Fruit fly (Drosophila melanogaster) whole organism, embryonic: ENCODE measurements around the gene dmrt11E.

ENCODE experiments used
- Bteb2 ChIP-seq: fragments of 200-800 bp; sonication (Bioruptor generic); optimal IDR thresholded peaks from 2 replicates; lab custom pipeline; 2016; ENCODE audit warnings: missing biosample characterization, missing genetic modification characterization
- CG12104 ChIP-seq: fragments of 200-800 bp; sonication (Bioruptor generic); optimal IDR thresholded peaks from 3 replicates; lab custom pipeline; 2016; ENCODE audit warnings: missing biosample characterization, missing genetic modification characterization
- CG12659 ChIP-seq: fragments of 200-800 bp; sonication (Bioruptor generic); optimal IDR thresholded peaks from 3 replicates; lab custom pipeline; 2017; ENCODE audit warnings: mild to moderate bottlenecking, missing biosample characterization, missing genetic modification reagents, missing genetic modification characterization
- CG13894 ChIP-seq: fragments of 200-800 bp; sonication (Bioruptor generic); optimal IDR thresholded peaks from 3 replicates; lab custom pipeline; 2018; ENCODE audit warnings: missing biosample characterization, mild to moderate bottlenecking, missing genetic modification characterization, moderate library complexity
- CG15514 ChIP-seq: fragments of 200-800 bp; sonication (Bioruptor generic); optimal IDR thresholded peaks from 3 replicates; lab custom pipeline; 2017; ENCODE audit warnings: missing biosample characterization, missing genetic modification characterization, mild to moderate bottlenecking, moderate library complexity, missing genetic modification reagents
- CG15601 ChIP-seq: fragments of 200-800 bp; sonication (Bioruptor generic); optimal IDR thresholded peaks from 3 replicates; lab custom pipeline; 2019; ENCODE audit warnings: missing biosample characterization, mild to moderate bottlenecking, missing genetic modification characterization, moderate library complexity
- CG1603 ChIP-seq: fragments of 200-800 bp; sonication (Bioruptor generic); optimal IDR thresholded peaks from 2 replicates; lab custom pipeline; 2019; ENCODE audit warnings: missing biosample characterization, mild to moderate bottlenecking, missing genetic modification characterization, moderate library complexity
- CG16813 ChIP-seq: fragments of 200-800 bp; sonication (Bioruptor generic); IDR thresholded peaks from 3 replicates; pipeline ENCODE4 v1.3.6; 2022; ENCODE audit warnings: missing biosample characterization, missing genetic modification characterization; ENCODE audit not compliant: partially characterized antibody
- CG17612 ChIP-seq: fragments of 200-800 bp; sonication (Bioruptor generic); IDR thresholded peaks from 2 replicates; pipeline ENCODE4 v1.3.6; 2022; ENCODE audit warnings: missing biosample characterization, missing genetic modification characterization
- CG18262 ChIP-seq: fragments of 200-800 bp; optimal IDR thresholded peaks from 3 replicates; lab custom pipeline; 2019; ENCODE audit warnings: missing biosample characterization, mild to moderate bottlenecking, missing genetic modification characterization, moderate library complexity
- CG3281 ChIP-seq: fragments of 200-800 bp; sonication (Bioruptor generic); optimal IDR thresholded peaks from 3 replicates; lab custom pipeline; 2017; ENCODE audit warnings: missing biosample characterization, mild to moderate bottlenecking, missing genetic modification characterization
- CG3407 ChIP-seq: fragments of 200-800 bp; sonication (Bioruptor generic); optimal IDR thresholded peaks from 2 replicates; lab custom pipeline; 2018; ENCODE audit warnings: missing biosample characterization, mild to moderate bottlenecking, missing genetic modification characterization
- CG34224 ChIP-seq: fragments of 200-800 bp; sonication (Bioruptor generic); IDR thresholded peaks from 3 replicates; pipeline ENCODE4 v1.3.6; 2022; ENCODE audit warnings: missing biosample characterization, missing genetic modification characterization; ENCODE audit not compliant: partially characterized antibody
- CG34376 ChIP-seq: fragments of 200-800 bp; sonication (Bioruptor generic); optimal IDR thresholded peaks from 2 replicates; lab custom pipeline; 2018; ENCODE audit warnings: missing biosample characterization, mild to moderate bottlenecking, missing genetic modification characterization
- CG3847 ChIP-seq: fragments of 200-800 bp; sonication (Bioruptor generic); IDR thresholded peaks from 2 replicates; pipeline ENCODE4 v1.3.6; 2022; ENCODE audit warnings: missing biosample characterization, missing genetic modification characterization
- CG7839 ChIP-seq: fragments of 200-800 bp; sonication (Bioruptor generic); optimal IDR thresholded peaks from 3 replicates; lab custom pipeline; 2018; ENCODE audit warnings: missing biosample characterization, mild to moderate bottlenecking, missing genetic modification characterization, moderate library complexity
- CG8359 ChIP-seq: fragments of 200-800 bp; sonication (Bioruptor generic); optimal IDR thresholded peaks from 2 replicates; lab custom pipeline; 2017; ENCODE audit warnings: missing biosample characterization, mild to moderate bottlenecking, missing genetic modification characterization, borderline replicate concordance
- Dbx ChIP-seq: fragments of 200-800 bp; sonication (Bioruptor generic); IDR thresholded peaks from 3 replicates; pipeline ENCODE4 v1.3.6; 2022; ENCODE audit warnings: missing biosample characterization, missing genetic modification characterization
- Dp ChIP-seq: fragments of 200-800 bp; sonication (Bioruptor generic); optimal IDR thresholded peaks from 2 replicates; lab custom pipeline; 2018; ENCODE audit warnings: missing biosample characterization, mild to moderate bottlenecking, missing genetic modification characterization, moderate library complexity
- HLH4C ChIP-seq: fragments of 200-800 bp; sonication (Bioruptor generic); IDR thresholded peaks from 3 replicates; pipeline ENCODE4 v1.3.6; 2022; ENCODE audit warnings: missing biosample characterization, missing genetic modification characterization; ENCODE audit not compliant: partially characterized antibody
- Hmr ChIP-seq: fragments of 200-800 bp; sonication (Bioruptor generic); optimal IDR thresholded peaks from 3 replicates; lab custom pipeline; 2017; ENCODE audit warnings: mild to moderate bottlenecking, missing biosample characterization, missing genetic modification reagents, missing genetic modification characterization
- NfI ChIP-seq: fragments of 200-800 bp; sonication (Bioruptor generic); optimal IDR thresholded peaks from 3 replicates; lab custom pipeline; 2018; ENCODE audit warnings: missing biosample characterization, mild to moderate bottlenecking, missing genetic modification characterization, moderate library complexity
- PHDP ChIP-seq: fragments of 200-800 bp; sonication (Bioruptor generic); optimal IDR thresholded peaks from 3 replicates; lab custom pipeline; 2018; ENCODE audit warnings: missing biosample characterization, mild to moderate bottlenecking, missing genetic modification characterization, moderate library complexity
- Sin3A ChIP-seq: fragments of >200 bp; optimal IDR thresholded peaks from 2 replicates; lab custom pipeline; 2018
- Sry-δ ChIP-seq: fragments of 200-800 bp; sonication (Bioruptor generic); optimal IDR thresholded peaks from 2 replicates; lab custom pipeline; 2016; ENCODE audit warnings: missing biosample characterization, missing genetic modification characterization
- Tbp ChIP-seq: fragments of >200 bp; optimal IDR thresholded peaks from 2 replicates; lab custom pipeline; 2018; ENCODE audit warnings: missing biosample characterization, missing genetic modification characterization
- Trl ChIP-seq, 3 experiments: fragments of >200 bp in 2 of 3; fragments of 200-800 bp in 1 of 3; sonication (Bioruptor generic) in 1 of 3; optimal IDR thresholded peaks; 2 replicates in 1 of 3; 3 replicates in 2 of 3; lab custom pipeline; 2016 to 2017; ENCODE audit warnings: missing biosample characterization in 1 of 3, missing genetic modification characterization in 1 of 3
- YL-1 ChIP-seq: fragments of 200-800 bp; sonication (Bioruptor generic); optimal IDR thresholded peaks from 3 replicates; lab custom pipeline; 2017; ENCODE audit warnings: missing biosample characterization, mild to moderate bottlenecking, missing genetic modification characterization
- amos ChIP-seq: fragments of 200-800 bp; sonication (Bioruptor generic); IDR thresholded peaks from 2 replicates; pipeline ENCODE4 v1.3.6; 2022; ENCODE audit warnings: missing biosample characterization, missing genetic modification characterization; ENCODE audit not compliant: partially characterized antibody
- ato ChIP-seq: fragments of 200-800 bp; sonication (Bioruptor generic); IDR thresholded peaks from 2 replicates; pipeline ENCODE4 v1.3.6; 2022; ENCODE audit warnings: missing biosample characterization, missing genetic modification characterization; ENCODE audit not compliant: partially characterized antibody
- crp ChIP-seq, 2 experiments: fragments of 200-800 bp; sonication (Bioruptor generic); optimal IDR thresholded peaks; 2 replicates in 1 of 2; 3 replicates in 1 of 2; lab custom pipeline; 2017; ENCODE audit warnings: missing biosample characterization in 2 of 2, missing genetic modification characterization in 2 of 2, mild to moderate bottlenecking in 1 of 2, moderate library complexity in 1 of 2
- gt ChIP-seq: fragments of 200-800 bp; sonication (Bioruptor generic); IDR thresholded peaks from 2 replicates; pipeline ENCODE4 v1.3.6; 2022; ENCODE audit warnings: missing biosample characterization, missing genetic modification characterization
- lab ChIP-seq: fragments of 200-800 bp; sonication (Bioruptor generic); optimal IDR thresholded peaks from 3 replicates; lab custom pipeline; 2017; ENCODE audit warnings: missing biosample characterization, missing genetic modification characterization, mild to moderate bottlenecking, moderate library complexity, missing genetic modification reagents
- lbe ChIP-seq: fragments of 200-800 bp; sonication (Bioruptor generic); optimal IDR thresholded peaks from 2 replicates; lab custom pipeline; 2016; ENCODE audit warnings: missing biosample characterization, mild to moderate bottlenecking, missing genetic modification characterization
- mam ChIP-seq: fragments of 200-800 bp; sonication (Bioruptor generic); optimal IDR thresholded peaks from 3 replicates; lab custom pipeline; 2016; ENCODE audit warnings: missing biosample characterization, missing genetic modification characterization
- nom ChIP-seq: fragments of 200-800 bp; sonication (Bioruptor generic); optimal IDR thresholded peaks from 2 replicates; lab custom pipeline; 2017; ENCODE audit warnings: missing biosample characterization, missing genetic modification characterization, mild to moderate bottlenecking, moderate library complexity, missing genetic modification reagents
- phol ChIP-seq: fragments of 200-800 bp; sonication (Bioruptor generic); optimal IDR thresholded peaks from 3 replicates; lab custom pipeline; 2018; ENCODE audit warnings: missing biosample characterization, mild to moderate bottlenecking, missing genetic modification characterization, moderate library complexity
- pzg ChIP-seq: fragments of 200-800 bp; sonication (Bioruptor generic); optimal IDR thresholded peaks from 3 replicates; lab custom pipeline; 2018; ENCODE audit warnings: missing biosample characterization, mild to moderate bottlenecking, missing genetic modification characterization, moderate library complexity
- sd ChIP-seq: fragments of 200-800 bp; sonication (Bioruptor generic); optimal IDR thresholded peaks from 3 replicates; lab custom pipeline; 2018; ENCODE audit warnings: missing biosample characterization, mild to moderate bottlenecking, missing genetic modification characterization, moderate library complexity
- sens ChIP-seq: fragments of 200-800 bp; sonication (Bioruptor generic); peaks from one replicate; lab custom pipeline; 2016; ENCODE audit warnings: missing biosample characterization, missing genetic modification characterization
- shn ChIP-seq: fragments of 200-800 bp; sonication (Bioruptor generic); optimal IDR thresholded peaks from 3 replicates; lab custom pipeline; 2016; ENCODE audit warnings: missing biosample characterization, missing genetic modification characterization
- slbo ChIP-seq: fragments of 200-800 bp; sonication (Bioruptor generic); IDR thresholded peaks from 2 replicates; pipeline ENCODE4 v1.3.6; 2022; ENCODE audit warnings: missing biosample characterization, missing genetic modification characterization
- slou ChIP-seq: fragments of 200-800 bp; sonication (Bioruptor generic); optimal IDR thresholded peaks from 3 replicates; lab custom pipeline; 2016; ENCODE audit warnings: missing biosample characterization, missing genetic modification characterization
- stc ChIP-seq: fragments of 200-800 bp; sonication (Bioruptor generic); IDR thresholded peaks from 2 replicates; pipeline ENCODE4 v1.3.6; 2022; ENCODE audit warnings: missing biosample characterization, missing genetic modification characterization
- tin ChIP-seq: fragments of 200-800 bp; sonication (Bioruptor generic); optimal IDR thresholded peaks from 3 replicates; lab custom pipeline; 2016; ENCODE audit warnings: missing biosample characterization, missing genetic modification characterization
- vnd ChIP-seq: fragments of 200-800 bp; sonication (Bioruptor generic); IDR thresholded peaks from 3 replicates; pipeline ENCODE4 v1.3.6; 2022; ENCODE audit warnings: missing biosample characterization, missing genetic modification characterization; ENCODE audit not compliant: partially characterized antibody
- wdn ChIP-seq: fragments of 200-800 bp; sonication (Bioruptor generic); IDR thresholded peaks from 2 replicates; pipeline ENCODE4 v1.3.6; 2022; ENCODE audit warnings: missing biosample characterization, missing genetic modification characterization

Gene dmrt11E

DNA sequence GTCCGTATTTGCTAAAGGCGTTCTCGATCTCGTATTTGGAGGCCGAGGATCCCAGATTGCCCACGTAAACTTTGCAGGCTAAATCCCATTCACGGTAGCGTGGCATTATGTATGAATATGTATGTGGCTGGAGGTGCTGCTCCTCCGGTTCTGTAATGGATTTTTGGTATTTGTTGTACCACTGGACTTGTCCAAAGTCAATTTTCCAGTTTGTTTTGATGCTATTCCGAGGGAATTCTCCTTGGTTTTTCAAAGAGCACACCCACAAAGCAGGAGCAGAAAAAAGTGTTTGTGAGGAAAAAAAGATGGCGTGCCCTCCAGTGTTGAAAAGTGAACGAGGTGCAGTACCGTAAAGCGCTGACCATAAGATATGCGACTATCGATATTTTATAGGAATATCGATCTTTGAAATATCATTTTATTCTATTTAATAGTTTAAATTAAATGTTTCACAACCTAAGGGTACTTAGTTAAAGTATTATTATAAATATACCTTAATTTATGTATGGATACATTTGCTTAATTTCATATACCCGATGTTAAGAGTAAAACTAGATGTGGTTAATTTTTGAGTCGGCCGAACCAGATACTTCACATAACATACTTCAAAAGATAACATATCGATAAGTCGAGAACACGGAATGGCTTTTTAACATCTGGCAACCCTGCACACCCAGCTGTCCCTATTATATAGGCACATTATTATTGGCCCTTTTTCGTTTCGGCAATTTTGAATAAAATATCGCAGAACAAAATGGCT is 16.8 kb downstream of the dmrt11E start, which contains the start of the genes Rbp1-like and Tim9a (continued):
- TF ChIP-seq YL-1 (GFP tag; lab: Kevin White, UChicago) = peak; percentile 73
- peak; percentile 76 for TF ChIP-seq vnd
- TF ChIP-seq Hmr (GFP tag; lab: Kevin White, UChicago) = peak; percentile 44
- peak; percentile 30 for TF ChIP-seq CG3281 (GFP tag; lab: Kevin White, UChicago)
- no peak for TF ChIP-seq Trl (optimal IDR thresholded peaks at IDR 0.05; lab: Kevin White, UChicago)
- no peak for TF ChIP-seq Trl (GFP tag; optimal IDR thresholded peaks at IDR 0.05; lab: Kevin White, UChicago)
- TF ChIP-seq Sin3A (lab: Kevin White, UChicago) = peak; percentile 74
- peak; percentile 52 for TF ChIP-seq Sry-δ (GFP tag; lab: Kevin White, UChicago)
- TF ChIP-seq slou (GFP tag; lab: Kevin White, UChicago) = peak; percentile 29
- TF ChIP-seq phol (tag; lab: Kevin White, UChicago) = peak; percentile 99
- peak; percentile 47 for TF ChIP-seq Dp (GFP tag; lab: Kevin White, UChicago)
- peak; percentile 41 for TF ChIP-seq NfI (GFP tag; lab: Kevin White, UChicago)
- peak; percentile 28 for TF ChIP-seq CG15601 (tag; lab: Kevin White, UChicago)
- no peak for TF ChIP-seq stc
- peak; percentile 13 for TF ChIP-seq tin (GFP tag; lab: Kevin White, UChicago)
- peak; percentile 83 for TF ChIP-seq CG12659 (GFP tag; lab: Kevin White, UChicago)
- TF ChIP-seq sd = peak; percentile 68
- TF ChIP-seq PHDP = peak; percentile 3
- TF ChIP-seq shn (GFP tag; lab: Kevin White, UChicago) = no peak
- peak; percentile 48 for TF ChIP-seq slbo (GFP tag; lab: Robert Waterston, UW)
- TF ChIP-seq CG12104 (GFP tag; lab: Kevin White, UChicago) = peak; percentile 28
- TF ChIP-seq Dbx (GFP tag; lab: Robert Waterston, UW) = peak; percentile 17; the same call in 1 of the 3 replicates
- no peak for TF ChIP-seq CG3407 (GFP tag; lab: Kevin White, UChicago)
- TF ChIP-seq HLH4C (GFP tag; lab: Robert Waterston, UW) = peak; percentile 72
- TF ChIP-seq pzg (GFP tag; lab: Kevin White, UChicago) = peak; percentile 49
- peak; percentile 55 for TF ChIP-seq CG3847 (GFP tag; lab: Robert Waterston, UW)
- peak; percentile 71 for TF ChIP-seq CG15514
- TF ChIP-seq lab (GFP tag; lab: Kevin White, UChicago) = peak; percentile 52
- TF ChIP-seq nom (GFP tag; lab: Kevin White, UChicago) = peak; percentile 14
- TF ChIP-seq sens = peak; percentile 46
- TF ChIP-seq lbe = peak; percentile 16
- peak; percentile 81 for TF ChIP-seq CG16813 (GFP tag; lab: Robert Waterston, UW)
- TF ChIP-seq CG18262 (tag; lab: Kevin White, UChicago) = peak; percentile 32
- TF ChIP-seq CG13894 (tag; lab: Kevin White, UChicago) = peak; percentile 62
- TF ChIP-seq CG1603 (tag; lab: Kevin White, UChicago) = peak; percentile 16
- peak; percentile 65 for TF ChIP-seq CG34224 (GFP tag; lab: Robert Waterston, UW)
- peak in 1 of 2 experiments; percentile 81 for TF ChIP-seq crp (GFP tag; optimal IDR thresholded peaks at IDR 0.05; lab: Kevin White, UChicago)
- peak; percentile 6 for TF ChIP-seq mam
- TF ChIP-seq CG34376 (GFP tag; lab: Kevin White, UChicago) = peak; percentile 53
- no peak for TF ChIP-seq CG8359 (GFP tag; lab: Kevin White, UChicago)
- TF ChIP-seq CG17612 = no peak
- TF ChIP-seq amos (GFP tag; lab: Robert Waterston, UW) = peak; percentile 61
- peak; percentile 10; the same call in 1 of the 2 replicates for TF ChIP-seq ato (GFP tag; lab: Robert Waterston, UW)
- no peak for TF ChIP-seq gt
- peak; percentile 34 for TF ChIP-seq Tbp (GFP tag; lab: Kevin White, UChicago)
- TF ChIP-seq Bteb2 (GFP tag; lab: Kevin White, UChicago) = no peak
- peak; percentile 38 for TF ChIP-seq CG7839
- no peak for TF ChIP-seq wdn (GFP tag; lab: Robert Waterston, UW)
